Worm (Caenorhabditis elegans) whole organism, late embryonic: ENCODE measurements around the gene F58H1.8.

Experiments used
- K02D7.2 ChIP-seq: sonication (generic microtip); optimal IDR thresholded peaks from 2 replicates; lab custom pipeline; 2017; ENCODE audit warnings: mild to moderate bottlenecking, missing genetic modification characterization, missing compliant biosample characterization
- hlh-30 ChIP-seq: sonication (generic microtip); optimal IDR thresholded peaks from 2 replicates; lab custom pipeline; 2017; ENCODE audit warnings: antibody characterized with exemption, missing genetic modification characterization, missing compliant biosample characterization; ENCODE audit not compliant: insufficient read depth
- pqm-1 ChIP-seq: sonication (generic microtip); optimal IDR thresholded peaks from 2 replicates; lab custom pipeline; 2016; ENCODE audit warnings: missing genetic modification characterization, missing compliant biosample characterization

DNA sequence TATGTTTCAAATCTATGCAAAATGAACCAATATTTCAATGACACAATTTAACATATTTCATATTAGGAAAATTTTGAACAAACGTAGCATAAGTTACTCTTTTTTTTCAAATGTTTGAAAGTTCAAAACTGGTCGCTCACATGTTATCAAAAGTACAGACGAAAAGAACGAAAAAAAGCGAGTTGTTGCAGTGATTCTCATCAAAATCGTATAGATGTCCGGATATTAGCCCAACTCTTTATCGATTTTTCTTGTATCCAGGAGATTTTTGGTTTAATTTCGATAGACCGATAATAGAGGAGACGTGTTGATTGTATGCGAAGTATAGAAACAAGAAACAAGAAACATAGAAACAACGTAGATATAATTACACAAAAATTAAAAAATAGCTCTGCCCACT is 5.4 kb downstream of the F58H1.8 start:
- TF ChIP-seq K02D7.2 (tag; lab: Kevin White, UChicago) (no peak), hlh-30 (tag; lab: Kevin White, UChicago) (no peak), pqm-1 (tag; lab: Kevin White, UChicago) (no peak)
